Fruit fly (Drosophila melanogaster): ENCODE results near the gene CG9525.

The CG9525 gene

DNA sequence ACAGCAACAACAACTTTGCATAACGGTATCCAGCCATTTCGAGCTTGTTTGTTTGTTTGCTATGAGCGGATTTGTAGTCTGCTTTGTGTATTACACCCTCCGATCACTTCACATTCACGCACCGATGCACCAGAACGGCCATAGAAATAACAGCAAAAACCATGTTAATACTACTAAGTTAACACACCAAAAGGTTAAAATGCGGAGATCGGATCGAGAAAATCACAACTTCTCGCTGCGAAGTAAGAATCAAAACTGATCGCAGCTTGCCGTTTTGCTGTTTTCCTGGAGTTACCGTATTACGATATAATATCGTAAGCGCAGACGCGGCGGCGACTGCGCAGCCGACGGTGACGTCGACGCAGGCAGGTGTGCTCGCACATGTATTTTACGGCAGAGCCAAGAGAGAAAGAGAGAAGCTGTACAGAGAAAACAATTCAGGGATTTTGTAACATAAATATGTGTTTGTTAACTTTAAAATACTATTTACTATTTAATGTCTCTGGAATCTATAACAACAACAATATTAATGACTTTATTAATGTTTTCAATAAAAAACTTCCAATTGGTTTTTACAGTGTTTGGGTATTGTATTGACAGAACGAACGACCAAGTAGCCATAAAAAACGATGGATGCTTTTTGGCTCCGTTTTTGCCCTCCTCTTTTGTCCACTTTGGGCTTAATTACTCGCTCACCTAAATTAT is 22.6 kb upstream of the CG9525 start, which contains the start of gene CG13101 (continued):
- TF ChIP-seq fd59A (GFP tag; optimal IDR thresholded peaks at IDR 0.05) (peak; percentile 85), CG16779 (tag; optimal IDR thresholded peaks at IDR 0.05) (peak; percentile 76), Met (GFP tag; optimal IDR thresholded peaks at IDR 0.05) (peak; percentile 96), CG3919 (GFP tag; optimal IDR thresholded peaks at IDR 0.05) (peak; percentile 98), CG4318 (GFP tag; optimal IDR thresholded peaks at IDR 0.05) (peak; percentile 82), Ets96B (tag; optimal IDR thresholded peaks at IDR 0.05) (peak; percentile 86), pdm3 (GFP tag; optimal IDR thresholded peaks at IDR 0.05) (peak; percentile 96), CG32006 (GFP tag; optimal IDR thresholded peaks at IDR 0.05) (peak; percentile 94), CG11902 (GFP tag; optimal IDR thresholded peaks at IDR 0.05) (peak; percentile 86), CG15336 (GFP tag; IDR thresholded peaks at IDR 0.05) (peak; percentile 98), Eip75B (GFP tag; optimal IDR thresholded peaks at IDR 0.05) (peak; percentile 91), Eip78C (GFP tag) (peak; percentile 99), cyc (GFP tag; optimal IDR thresholded peaks at IDR 0.05) (peak; percentile 96), esn (GFP tag; optimal IDR thresholded peaks at IDR 0.05) (peak; percentile 98), achi (GFP tag; optimal IDR thresholded peaks at IDR 0.05) (peak; percentile 96), topi (GFP tag; optimal IDR thresholded peaks at IDR 0.05) (peak; percentile 97), ss (GFP tag; optimal IDR thresholded peaks at IDR 0.05) (peak; percentile 86 to 90)

DNA sequence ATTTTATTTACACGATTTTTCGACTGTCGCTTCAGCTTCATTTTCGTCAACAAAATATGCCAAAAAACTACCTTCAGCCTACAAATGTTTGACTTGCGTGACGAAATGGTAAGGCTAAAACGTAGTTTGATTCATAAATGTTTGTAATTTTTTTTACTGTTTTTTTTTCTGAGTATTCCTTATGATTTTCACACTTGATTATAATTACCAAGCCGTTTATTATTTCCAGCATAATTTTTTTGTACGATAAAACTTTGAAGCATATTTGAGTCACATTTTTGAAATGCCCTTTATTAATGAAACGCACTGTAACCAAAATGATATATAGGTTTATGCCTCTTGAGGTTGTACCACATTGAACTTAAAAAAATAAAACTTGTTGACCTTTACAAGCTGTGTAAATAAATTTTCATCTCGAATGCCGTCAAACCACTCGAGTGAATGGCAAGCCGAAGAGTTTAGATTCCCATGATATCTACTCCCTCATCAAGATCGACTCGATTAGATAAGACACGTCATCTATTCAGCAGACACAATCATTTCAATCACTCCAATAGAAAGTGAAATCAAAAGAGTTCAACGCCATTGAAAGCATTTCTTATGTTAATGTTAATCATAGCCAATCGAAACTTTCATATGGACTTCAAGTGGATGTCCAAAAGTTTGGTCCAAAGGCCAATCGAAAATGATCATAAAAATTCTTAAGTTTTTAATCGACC is 20.6 kb upstream of the CG9525 start:
- TF ChIP-seq Eip78C (GFP tag) (peak; percentile 15), CG6854 (GFP tag; optimal IDR thresholded peaks at IDR 0.05) (no peak), CG8119 (GFP tag; IDR thresholded peaks at IDR 0.05) (no peak), fkh (GFP tag; optimal IDR thresholded peaks at IDR 0.05) (peak; percentile 47)

- TF ChIP-seq CG31627 (GFP tag; optimal IDR thresholded peaks at IDR 0.05) (no peak), Sox102F (GFP tag; optimal IDR thresholded peaks at IDR 0.05) (no peak), CG6163 (GFP tag; IDR thresholded peaks at IDR 0.05) (no peak), CG9139 (GFP tag; optimal IDR thresholded peaks at IDR 0.05) (no peak), CG3919 (GFP tag; optimal IDR thresholded peaks at IDR 0.05) (no peak), Hr38 (GFP tag; optimal IDR thresholded peaks at IDR 0.05) (no peak), Gug (GFP tag; IDR thresholded peaks at IDR 0.05) (no peak), Eip93F (GFP tag; optimal IDR thresholded peaks at IDR 0.05) (no peak), cyc (GFP tag; optimal IDR thresholded peaks at IDR 0.05) (no peak)
These were observed 18.2 kb upstream of the CG9525 start, which contains the start of gene CG18662 for dm6 chr2L:8980359-8980758. TSS of gene CG18662 (plus strand) at chr2L:8980659.

dm6 chr2L:8975328-8975727 is 13.2 kb upstream of the CG9525 start, which contains the start of gene CG9541:
TSS of gene CG9541 (minus strand) at chr2L:8975428.
- TF ChIP-seq CG6808 (GFP tag; optimal IDR thresholded peaks at IDR 0.05) (no peak), CG10631 (GFP tag; optimal IDR thresholded peaks at IDR 0.05) (no peak), Hr39 (GFP tag; optimal IDR thresholded peaks at IDR 0.05) (no peak), vri (GFP tag; optimal IDR thresholded peaks at IDR 0.05) (no peak), CG32006 (GFP tag; optimal IDR thresholded peaks at IDR 0.05) (no peak)

dm6 chr2L:8974506-8974905 is 12.4 kb upstream of the CG9525 start:
- TF ChIP-seq Met (GFP tag; optimal IDR thresholded peaks at IDR 0.05) (no peak), Eip78C (GFP tag) (no peak), CG9139 (GFP tag; optimal IDR thresholded peaks at IDR 0.05) (no peak), Ets21C (GFP tag; optimal IDR thresholded peaks at IDR 0.05) (no peak), Hr39 (GFP tag; optimal IDR thresholded peaks at IDR 0.05) (no peak), svp (GFP tag) (no peak), CG11762 (GFP tag; optimal IDR thresholded peaks at IDR 0.05; ENCODE audit: insufficient read depth) (no peak), Smox (GFP tag; optimal IDR thresholded peaks at IDR 0.05) (no peak), CG34406 (GFP tag; optimal IDR thresholded peaks at IDR 0.05) (no peak), dac (GFP tag; optimal IDR thresholded peaks at IDR 0.05) (no peak), CG11294 (GFP tag; IDR thresholded peaks at IDR 0.05) (no peak), vri (GFP tag; optimal IDR thresholded peaks at IDR 0.05) (no peak), CG31627 (GFP tag; optimal IDR thresholded peaks at IDR 0.05) (no peak), fd85E (GFP tag; optimal IDR thresholded peaks at IDR 0.05) (no peak), Blimp-1 (GFP tag; optimal IDR thresholded peaks at IDR 0.05) (no peak), acj6 (GFP tag; optimal IDR thresholded peaks at IDR 0.05) (no peak), CG1621 (tag; optimal IDR thresholded peaks at IDR 0.05) (no peak), Hr38 (GFP tag; optimal IDR thresholded peaks at IDR 0.05) (no peak)

Data from whole organism, prepupa.